Worm (Caenorhabditis elegans) whole organism, L3 larva: ENCODE measurements around the gene C08E3.1.

Source experiments
- ama-1 ChIP-seq: fragments of 150-350 bp; optimal IDR thresholded peaks from 2 replicates; lab custom pipeline; 2018
- ceh-16 ChIP-seq: sonication (generic microtip); optimal IDR thresholded peaks from 2 replicates; lab custom pipeline; 2017; ENCODE audit warnings: missing biosample characterization, missing genetic modification characterization
- ceh-9 ChIP-seq: sonication (generic microtip); optimal IDR thresholded peaks from 2 replicates; lab custom pipeline; 2018; ENCODE audit warnings: missing biosample characterization, missing genetic modification characterization
- egl-27 ChIP-seq: sonication (generic microtip); optimal IDR thresholded peaks from 4 replicates; lab custom pipeline; 2017; ENCODE audit warnings: missing biosample characterization, missing genetic modification reagents, missing genetic modification characterization
- elt-3 ChIP-seq, 3 experiments: fragments of 150-350 bp in 1 of 3; sonication (generic microtip) in 2 of 3; optimal IDR thresholded peaks; 2 replicates in 2 of 3; 4 replicates in 1 of 3; lab custom pipeline; 2014 to 2017; ENCODE audit warnings: missing biosample characterization in 3 of 3, missing genetic modification characterization in 3 of 3
- lin-15B ChIP-seq: fragments of 150-350 bp; optimal IDR thresholded peaks from 2 replicates; lab custom pipeline; 2014; ENCODE audit warnings: missing biosample characterization, missing genetic modification characterization
- lin-39 ChIP-seq: fragments of 150-350 bp; optimal IDR thresholded peaks from 2 replicates; lab custom pipeline; 2018; ENCODE audit warnings: missing biosample characterization, missing genetic modification reagents, missing genetic modification characterization
- nhr-237 ChIP-seq: fragments of 150-350 bp; optimal IDR thresholded peaks from 2 replicates; lab custom pipeline; 2014; ENCODE audit warnings: missing biosample characterization, missing genetic modification characterization
- nhr-28 ChIP-seq: fragments of 150-350 bp; optimal IDR thresholded peaks from 2 replicates; lab custom pipeline; 2014; ENCODE audit warnings: missing biosample characterization, missing genetic modification characterization
- nhr-76 ChIP-seq: fragments of 150-350 bp; sonication (generic microtip); optimal IDR thresholded peaks from 5 replicates; lab custom pipeline; 2014; ENCODE audit warnings: missing biosample characterization, missing genetic modification characterization
- snpc-4 ChIP-seq: fragments of 150-350 bp; optimal IDR thresholded peaks from 2 replicates; lab custom pipeline; 2014; ENCODE audit warnings: missing biosample characterization, missing genetic modification characterization
- unc-39 ChIP-seq: sonication (generic microtip); optimal IDR thresholded peaks from 4 replicates; lab custom pipeline; 2017; ENCODE audit warnings: missing biosample characterization, missing genetic modification characterization
- unc-62 ChIP-seq: fragments of 150-350 bp; sonication (generic microtip); optimal IDR thresholded peaks from 4 replicates; lab custom pipeline; 2014; ENCODE audit warnings: missing biosample characterization, missing genetic modification reagents, missing genetic modification characterization
- ztf-11 ChIP-seq: fragments of 150-350 bp; optimal IDR thresholded peaks from 2 replicates; lab custom pipeline; 2014; ENCODE audit warnings: missing biosample characterization, missing genetic modification characterization

DNA sequence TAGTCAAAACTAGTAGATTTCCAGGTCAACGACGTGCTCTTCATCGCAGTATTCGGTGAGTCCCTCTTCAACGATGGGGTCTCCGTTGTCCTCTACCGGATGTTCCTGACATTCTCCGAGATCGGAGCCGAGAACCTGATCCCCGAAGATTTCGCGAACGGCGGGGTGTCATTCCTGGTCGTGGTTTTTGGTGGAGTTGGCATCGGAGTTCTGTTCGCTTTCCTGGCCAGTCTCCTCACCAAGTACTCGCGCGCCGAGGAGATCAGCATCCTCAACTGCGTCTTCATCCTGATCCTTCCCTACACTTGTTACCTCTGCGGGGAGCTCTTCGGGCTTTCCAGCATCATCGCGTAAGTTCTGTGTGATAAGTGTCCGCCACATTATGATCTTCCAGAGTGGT, 39.1 kb downstream of the C08E3.1 start:
- TF ChIP-seq nhr-28 (no peak), unc-62 (GFP tag; lab: Kevin White, UChicago) (no peak), ceh-9 (tag; lab: Kevin White, UChicago) (no peak), ama-1 (no peak), snpc-4 (tag; lab: Kevin White, UChicago) (no peak), nhr-237 (no peak), lin-15B (tag; lab: Kevin White, UChicago) (no peak), egl-27 (no peak), lin-39 (no peak), ztf-11 (no peak), nhr-76 (tag; lab: Kevin White, UChicago) (no peak), ceh-16 (tag; lab: Kevin White, UChicago) (no peak), unc-39 (tag; lab: Kevin White, UChicago) (no peak), elt-3 (tag; optimal IDR thresholded peaks at IDR 0.05; lab: Kevin White, UChicago) (no peak)
